Fruit fly (Drosophila melanogaster) whole organism, embryonic: ENCODE results near the gene dsx-c73A.
A peak's percentile ranks its signal among the peaks of the same experiment; 100 is the strongest.

Experiments used
- ATbp ChIP-seq: fragments of 200-800 bp; sonication (Bioruptor generic); optimal IDR thresholded peaks from 2 replicates; lab custom pipeline; 2017; ENCODE audit warnings: missing biosample characterization, mild to moderate bottlenecking, missing genetic modification characterization, missing genetic modification reagents
- Awh ChIP-seq: fragments of 200-800 bp; sonication (Bioruptor generic); IDR thresholded peaks from 2 replicates; pipeline ENCODE4, ENCODE4 v1.3.6; 2022; ENCODE audit warnings: missing biosample characterization, missing genetic modification characterization
- Bgb ChIP-seq: fragments of 200-800 bp; sonication (Bioruptor generic); IDR thresholded peaks from 2 replicates; pipeline ENCODE4 v1.3.6; 2022; ENCODE audit warnings: missing biosample characterization, missing genetic modification characterization; ENCODE audit not compliant: partially characterized antibody
- CG10321 ChIP-seq: fragments of 200-800 bp; sonication (Bioruptor generic); IDR thresholded peaks from 2 replicates; pipeline ENCODE4 v1.3.6; 2022; ENCODE audit warnings: missing biosample characterization, missing genetic modification characterization
- CG11085 ChIP-seq: fragments of 200-800 bp; sonication (Bioruptor generic); IDR thresholded peaks from 2 replicates; pipeline ENCODE4 v1.3.6; 2022; ENCODE audit warnings: missing biosample characterization, missing genetic modification characterization
- CG11504 ChIP-seq: fragments of 200-800 bp; sonication (Bioruptor generic); optimal IDR thresholded peaks from 3 replicates; lab custom pipeline; 2019; ENCODE audit warnings: missing biosample characterization, mild to moderate bottlenecking, missing genetic modification characterization, moderate library complexity
- CG13424 ChIP-seq: fragments of 200-800 bp; sonication (Bioruptor generic); optimal IDR thresholded peaks from 2 replicates; lab custom pipeline; 2019; ENCODE audit warnings: missing biosample characterization, mild to moderate bottlenecking, missing genetic modification characterization, moderate library complexity
- CG15011 ChIP-seq: fragments of 200-800 bp; sonication (Bioruptor generic); optimal IDR thresholded peaks from 3 replicates; lab custom pipeline; 2018; ENCODE audit warnings: missing biosample characterization, mild to moderate bottlenecking, missing genetic modification characterization
- CG16863 ChIP-seq: fragments of 200-800 bp; sonication (Bioruptor generic); optimal IDR thresholded peaks from 3 replicates; lab custom pipeline; 2016; ENCODE audit warnings: missing biosample characterization, missing genetic modification characterization
- CG17359 ChIP-seq: fragments of 200-800 bp; sonication (Bioruptor generic); optimal IDR thresholded peaks from 3 replicates; lab custom pipeline; 2018; ENCODE audit warnings: missing biosample characterization, mild to moderate bottlenecking, missing genetic modification characterization, moderate library complexity
- CG17361 ChIP-seq: fragments of 200-800 bp; sonication (Bioruptor generic); IDR thresholded peaks from 3 replicates; pipeline ENCODE4 v1.3.6; 2022; ENCODE audit warnings: missing biosample characterization, missing genetic modification characterization
- CG2199 ChIP-seq: fragments of 200-800 bp; sonication (Bioruptor generic); IDR thresholded peaks from 3 replicates; pipeline ENCODE4 v1.3.6; 2022; ENCODE audit warnings: missing biosample characterization, missing genetic modification characterization
- CG33557 ChIP-seq: fragments of 200-800 bp; sonication (Bioruptor generic); optimal IDR thresholded peaks from 2 replicates; lab custom pipeline; 2019; ENCODE audit warnings: missing biosample characterization, mild to moderate bottlenecking, missing genetic modification characterization, moderate library complexity
- CG6791 ChIP-seq: fragments of 200-800 bp; sonication (Bioruptor generic); IDR thresholded peaks from 3 replicates; pipeline ENCODE4 v1.3.6; 2022; ENCODE audit warnings: missing biosample characterization, missing genetic modification characterization; ENCODE audit not compliant: partially characterized antibody
- CG8388 ChIP-seq: fragments of 200-800 bp; sonication (Bioruptor generic); optimal IDR thresholded peaks from 2 replicates; lab custom pipeline; 2019; ENCODE audit warnings: missing biosample characterization, mild to moderate bottlenecking, missing genetic modification characterization, moderate library complexity
- CG9437 ChIP-seq: fragments of 200-800 bp; sonication (Bioruptor generic); optimal IDR thresholded peaks from 2 replicates; lab custom pipeline; 2018; ENCODE audit warnings: missing biosample characterization, mild to moderate bottlenecking, missing genetic modification characterization
- CTCF ChIP-seq: fragments of 200-800 bp; sonication (Bioruptor generic); optimal IDR thresholded peaks from 2 replicates; lab custom pipeline; 2017; ENCODE audit warnings: missing biosample characterization, mild to moderate bottlenecking, missing genetic modification characterization, moderate library complexity
- Camta ChIP-seq: fragments of 200-800 bp; sonication (Bioruptor generic); optimal IDR thresholded peaks from 2 replicates; lab custom pipeline; 2016; ENCODE audit warnings: missing biosample characterization, missing genetic modification characterization
- Chrac-16 ChIP-seq: fragments of 200-800 bp; sonication (Bioruptor generic); optimal IDR thresholded peaks from 3 replicates; lab custom pipeline; 2016; ENCODE audit warnings: missing biosample characterization, missing genetic modification characterization
- CkIIα-i1 ChIP-seq: fragments of 200-800 bp; sonication (Bioruptor generic); IDR thresholded peaks from 2 replicates; pipeline ENCODE4 v1.3.6; 2022; ENCODE audit warnings: missing biosample characterization, missing genetic modification characterization
- D ChIP-seq, 2 experiments: fragments of 200-800 bp in 1 of 2; fragments of >200 bp in 1 of 2; sonication (Bioruptor generic) in 1 of 2; optimal IDR thresholded peaks; 2 replicates in 1 of 2; 3 replicates in 1 of 2; lab custom pipeline; 2017; ENCODE audit warnings: mild to moderate bottlenecking in 1 of 2, missing biosample characterization in 1 of 2, missing genetic modification characterization in 1 of 2, missing genetic modification reagents in 1 of 2
- Deaf1 ChIP-seq: fragments of 200-800 bp; optimal IDR thresholded peaks from 3 replicates; lab custom pipeline; 2019; ENCODE audit warnings: missing biosample characterization, mild to moderate bottlenecking, missing genetic modification characterization, moderate library complexity
- E2f2 ChIP-seq: fragments of 200-800 bp; sonication (Bioruptor generic); IDR thresholded peaks from 2 replicates; pipeline ENCODE4 v1.3.6; 2022; ENCODE audit warnings: missing biosample characterization, missing genetic modification characterization
- HLH54F ChIP-seq: fragments of 200-800 bp; sonication (Bioruptor generic); optimal IDR thresholded peaks from 3 replicates; lab custom pipeline; 2016; ENCODE audit warnings: missing biosample characterization, missing genetic modification characterization
- HmgZ ChIP-seq: fragments of 200-800 bp; sonication (Bioruptor generic); optimal IDR thresholded peaks from 2 replicates; lab custom pipeline; 2018; ENCODE audit warnings: missing biosample characterization, mild to moderate bottlenecking, missing genetic modification characterization
- Hmx ChIP-seq: fragments of 200-800 bp; sonication (Bioruptor generic); optimal IDR thresholded peaks from 2 replicates; lab custom pipeline; 2016; ENCODE audit warnings: missing biosample characterization, missing genetic modification characterization
- Meics ChIP-seq: fragments of 200-800 bp; sonication (Bioruptor generic); optimal IDR thresholded peaks from 2 replicates; lab custom pipeline; 2017; ENCODE audit warnings: missing biosample characterization, mild to moderate bottlenecking, missing genetic modification characterization
- Pdp1 ChIP-seq, 2 experiments: fragments of 200-800 bp; sonication (Bioruptor generic); optimal IDR thresholded peaks; 3 replicates each; lab custom pipeline; 2016; ENCODE audit warnings: missing biosample characterization in 2 of 2, missing genetic modification characterization in 2 of 2, mild to moderate bottlenecking in 1 of 2, moderate library complexity in 1 of 2
- Side ChIP-seq: fragments of 200-800 bp; sonication (Bioruptor generic); optimal IDR thresholded peaks from 2 replicates; lab custom pipeline; 2016; ENCODE audit warnings: missing biosample characterization, missing genetic modification characterization
- al ChIP-seq: fragments of 200-800 bp; sonication (Bioruptor generic); IDR thresholded peaks from 2 replicates; pipeline ENCODE4 v1.3.6; 2022; ENCODE audit warnings: missing biosample characterization, missing genetic modification characterization
- ash1 ChIP-seq: fragments of 200-800 bp; sonication (Bioruptor generic); optimal IDR thresholded peaks from 2 replicates; lab custom pipeline; 2018; ENCODE audit warnings: missing biosample characterization, mild to moderate bottlenecking, missing genetic modification characterization
- crp ChIP-seq, 2 experiments: fragments of 200-800 bp; sonication (Bioruptor generic); optimal IDR thresholded peaks; 2 replicates in 1 of 2; 3 replicates in 1 of 2; lab custom pipeline; 2017; ENCODE audit warnings: missing biosample characterization in 2 of 2, missing genetic modification characterization in 2 of 2, mild to moderate bottlenecking in 1 of 2, moderate library complexity in 1 of 2
- eve ChIP-seq, 2 experiments: fragments of >200 bp; optimal IDR thresholded peaks; 2 replicates each; lab custom pipeline; 2017; ENCODE audit warnings: missing biosample characterization in 2 of 2, missing genetic modification characterization in 2 of 2
- gsb-n ChIP-seq: fragments of 200-800 bp; sonication (Bioruptor generic); optimal IDR thresholded peaks from 3 replicates; lab custom pipeline; 2018; ENCODE audit warnings: missing biosample characterization, mild to moderate bottlenecking, missing genetic modification characterization
- ham ChIP-seq: fragments of 200-800 bp; sonication (Bioruptor generic); IDR thresholded peaks from 2 replicates; pipeline ENCODE4 v1.3.6; 2022; ENCODE audit warnings: missing biosample characterization, missing genetic modification characterization
- knrl ChIP-seq: fragments of 200-800 bp; sonication (Bioruptor generic); IDR thresholded peaks from 3 replicates; pipeline ENCODE4 v1.3.6; 2022; ENCODE audit warnings: missing biosample characterization, missing genetic modification characterization; ENCODE audit not compliant: partially characterized antibody
- lola ChIP-seq, 3 experiments: fragments of >200 bp in 2 of 3; fragments of 200-800 bp in 1 of 3; sonication (Bioruptor generic) in 1 of 3; optimal IDR thresholded peaks; 2 replicates each; lab custom pipeline; 2017 to 2019; ENCODE audit warnings: missing biosample characterization in 3 of 3, missing genetic modification characterization in 3 of 3, mild to moderate bottlenecking in 1 of 3, moderate library complexity in 1 of 3
- lov ChIP-seq, 2 experiments: fragments of 200-800 bp in 1 of 2; fragments of >200 bp in 1 of 2; sonication (Bioruptor generic) in 1 of 2; IDR thresholded peaks in 1 of 2; optimal IDR thresholded peaks in 1 of 2; 2 replicates in 1 of 2; 3 replicates in 1 of 2; pipeline versions ENCODE4 v1.3.6 to Lab custom; 2017 to 2022; ENCODE audit warnings: missing biosample characterization in 1 of 2, missing genetic modification characterization in 1 of 2
- nom ChIP-seq: fragments of 200-800 bp; sonication (Bioruptor generic); optimal IDR thresholded peaks from 2 replicates; lab custom pipeline; 2017; ENCODE audit warnings: missing biosample characterization, missing genetic modification characterization, mild to moderate bottlenecking, moderate library complexity, missing genetic modification reagents
- org-1 ChIP-seq: fragments of 200-800 bp; sonication (Bioruptor generic); optimal IDR thresholded peaks from 2 replicates; lab custom pipeline; 2017; ENCODE audit warnings: missing biosample characterization, missing genetic modification characterization
- row ChIP-seq: fragments of 200-800 bp; sonication (Bioruptor generic); IDR thresholded peaks from 3 replicates; pipeline ENCODE4 v1.3.6; 2022; ENCODE audit warnings: missing biosample characterization, missing genetic modification characterization
- run ChIP-seq: fragments of 200-800 bp; sonication (Bioruptor generic); optimal IDR thresholded peaks from 3 replicates; lab custom pipeline; 2018; ENCODE audit warnings: missing biosample characterization, mild to moderate bottlenecking, missing genetic modification characterization
- sens ChIP-seq: fragments of 200-800 bp; sonication (Bioruptor generic); peaks from one replicate; lab custom pipeline; 2016; ENCODE audit warnings: missing biosample characterization, missing genetic modification characterization
- sim ChIP-seq: fragments of 200-800 bp; sonication (Bioruptor generic); IDR thresholded peaks from 2 replicates; pipeline ENCODE4 v1.3.6; 2022; ENCODE audit warnings: missing biosample characterization, missing genetic modification characterization
- stwl ChIP-seq: fragments of 200-800 bp; sonication (Bioruptor generic); optimal IDR thresholded peaks from 3 replicates; lab custom pipeline; 2018; ENCODE audit warnings: missing biosample characterization, mild to moderate bottlenecking, missing genetic modification characterization, moderate library complexity

The dsx-c73A gene

dm6 chr3L:16474130-16474529 lies 22.4 kb upstream of the dsx-c73A start (continued):
- TF ChIP-seq CG11085 (GFP tag; lab: Robert Waterston, UW): no peak
- no peak for TF ChIP-seq crp (GFP tag; optimal IDR thresholded peaks at IDR 0.05; lab: Kevin White, UChicago)
- no peak for TF ChIP-seq org-1 (GFP tag; lab: Kevin White, UChicago)
- peak; percentile 45 for TF ChIP-seq CG8388 (GFP tag; lab: Kevin White, UChicago)
- TF ChIP-seq eve (GFP tag; optimal IDR thresholded peaks at IDR 0.05; lab: Kevin White, UChicago): peak in 1 of 2 experiments; percentile 49
- peak; percentile 5 for TF ChIP-seq CG13424

dm6 chr3L:16470071-16470470 lies 18.3 kb upstream of the dsx-c73A start:
- no peak for TF ChIP-seq Meics (GFP tag; lab: Kevin White, UChicago)
- no peak for TF ChIP-seq row (GFP tag; lab: Robert Waterston, UW)
- no peak for TF ChIP-seq CG16863 (GFP tag; lab: Kevin White, UChicago)
- TF ChIP-seq CG2199: no peak
- TF ChIP-seq ash1 (GFP tag; lab: Kevin White, UChicago): no peak
- peak in 1 of 2 experiments; percentile 28 for TF ChIP-seq Pdp1 (GFP tag; optimal IDR thresholded peaks at IDR 0.05; lab: Kevin White, UChicago)
- no peak for TF ChIP-seq CkIIα-i1 (GFP tag; lab: Robert Waterston, UW)
- no peak for TF ChIP-seq lov (optimal IDR thresholded peaks at IDR 0.05; lab: Kevin White, UChicago)
- TF ChIP-seq lov (GFP tag; IDR thresholded peaks at IDR 0.05; lab: Robert Waterston, UW): no peak
- TF ChIP-seq CTCF (GFP tag; lab: Kevin White, UChicago): peak; percentile 57
- TF ChIP-seq nom (GFP tag; lab: Kevin White, UChicago): no peak
- TF ChIP-seq CG17359 (tag; lab: Kevin White, UChicago): no peak
- TF ChIP-seq E2f2 (GFP tag; lab: Robert Waterston, UW): no peak
- TF ChIP-seq lola (GFP tag; optimal IDR thresholded peaks at IDR 0.05; lab: Kevin White, UChicago): peak in 1 of 3 experiments; percentile 7
- TF ChIP-seq CG17361 (GFP tag; lab: Robert Waterston, UW): no peak
- TF ChIP-seq sens (GFP tag; lab: Kevin White, UChicago): peak; percentile 69
- TF ChIP-seq HmgZ (tag; lab: Kevin White, UChicago): peak; percentile 1
- peak; percentile 36 for TF ChIP-seq CG11504
- no peak for TF ChIP-seq Camta (GFP tag; lab: Kevin White, UChicago)
- no peak for TF ChIP-seq Chrac-16 (GFP tag; lab: Kevin White, UChicago)
- no peak for TF ChIP-seq CG10321 (GFP tag; lab: Robert Waterston, UW)
- TF ChIP-seq eve (GFP tag; optimal IDR thresholded peaks at IDR 0.05; lab: Kevin White, UChicago): no peak
- TF ChIP-seq HLH54F (GFP tag; lab: Kevin White, UChicago): no peak
- no peak for TF ChIP-seq Awh (GFP tag; lab: Robert Waterston, UW)
- no peak for TF ChIP-seq CG15011
- TF ChIP-seq Bgb (GFP tag; lab: Robert Waterston, UW): peak; percentile 40; the same call in 1 of the 2 replicates
- peak; percentile 61 for TF ChIP-seq stwl
- TF ChIP-seq gsb-n (tag; lab: Kevin White, UChicago): no peak
- TF ChIP-seq Deaf1 (tag; lab: Kevin White, UChicago): no peak
- TF ChIP-seq D (optimal IDR thresholded peaks at IDR 0.05; lab: Kevin White, UChicago): no peak
- no peak for TF ChIP-seq D (GFP tag; optimal IDR thresholded peaks at IDR 0.05; lab: Kevin White, UChicago)
- TF ChIP-seq knrl (GFP tag; lab: Robert Waterston, UW): no peak; the same call in 2 of the 3 replicates
- TF ChIP-seq ham (GFP tag; lab: Robert Waterston, UW): no peak
- no peak for TF ChIP-seq Side (GFP tag; lab: Kevin White, UChicago)
- no peak for TF ChIP-seq ATbp (GFP tag; lab: Kevin White, UChicago)
- no peak for TF ChIP-seq sim (GFP tag; lab: Robert Waterston, UW)
- TF ChIP-seq CG33557 (GFP tag; lab: Kevin White, UChicago): no peak
- TF ChIP-seq run (tag; lab: Kevin White, UChicago): no peak
- TF ChIP-seq Hmx: no peak
- TF ChIP-seq CG6791: no peak
- TF ChIP-seq al (GFP tag; lab: Robert Waterston, UW): no peak
- peak; percentile 99 for TF ChIP-seq CG9437 (GFP tag; lab: Kevin White, UChicago)
- TF ChIP-seq, all 482 proteins: peak for 9
